Worm (Caenorhabditis elegans): ENCODE data around the gene ife-5.
"Not testable (repeated sequence)": the region's sequence is repeated elsewhere in the genome, so short reads cannot be mapped to it uniquely, and the experiment has no call there.

The ife-5 gene

DNA sequence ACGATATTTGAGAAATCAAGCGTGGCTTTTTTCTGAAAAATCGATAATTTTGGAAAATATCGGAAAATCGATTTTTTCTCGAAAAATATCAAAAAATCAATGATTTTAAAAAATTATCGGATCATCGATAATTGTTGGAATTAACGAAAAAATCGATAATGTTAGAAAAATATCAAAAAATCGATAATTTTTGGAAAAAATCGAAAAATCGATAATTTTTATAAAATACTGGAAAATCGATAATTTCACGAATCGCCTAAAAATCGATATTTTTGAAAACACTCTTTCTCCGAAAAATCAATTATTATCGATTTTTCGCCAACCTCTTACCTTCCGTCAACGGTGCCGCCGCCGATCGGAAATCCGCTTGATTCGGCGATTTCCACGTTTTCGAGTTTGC is 20.8 kb downstream of the ife-5 start:
- TF ChIP-seq ama-1 (optimal IDR thresholded peaks at IDR 0.05) (no peak), tbx-11 (GFP tag; IDR thresholded peaks at IDR 0.05) (no peak), ceh-36 (tag; optimal IDR thresholded peaks at IDR 0.05) (no peak), tbx-37 (GFP tag; conservative IDR thresholded peaks at IDR 0.05) (no peak), ets-7 (tag; optimal IDR thresholded peaks at IDR 0.05) (no peak), pes-1 (GFP tag; IDR thresholded peaks at IDR 0.05) (no peak), F13C5.2 (tag; optimal IDR thresholded peaks at IDR 0.05) (no peak), flt-1 (GFP tag; IDR thresholded peaks at IDR 0.05) (no peak), aly-1 (tag; optimal IDR thresholded peaks at IDR 0.05) (no peak), hmbx-1 (tag; optimal IDR thresholded peaks at IDR 0.05) (no peak), sea-1 (GFP tag; conservative IDR thresholded peaks at IDR 0.05) (no peak), hmg-4 (GFP tag; optimal IDR thresholded peaks at IDR 0.05) (no peak), ceh-13 (GFP tag; optimal IDR thresholded peaks at IDR 0.05) (no peak), hnd-1 (tag; optimal IDR thresholded peaks at IDR 0.05) (no peak)

DNA sequence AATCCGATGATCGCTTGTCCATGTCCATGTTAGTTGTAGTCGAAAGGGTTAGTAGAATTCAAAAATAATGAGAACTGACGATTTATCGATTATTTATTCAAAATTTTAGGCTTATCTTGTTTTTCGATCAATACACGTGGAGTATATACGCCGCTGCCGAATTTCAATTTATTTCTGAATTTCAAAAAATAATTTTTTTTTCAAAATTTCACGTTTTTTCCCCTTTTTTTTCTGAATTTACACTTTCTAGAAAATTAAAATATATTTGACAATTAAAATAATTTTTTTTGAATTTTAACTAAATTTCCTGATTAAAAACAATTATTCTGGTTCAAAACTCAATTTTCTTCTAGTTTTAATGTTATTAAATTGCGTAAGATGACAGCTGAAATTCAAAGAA is 21.9 kb downstream of the ife-5 start, which contains the start of gene C50E10.1:
C50E10.1 (minus strand) TSS at position 101 of the 400 bp plus-strand sequence.
- no peak for TF ChIP-seq pes-1 (GFP tag; IDR thresholded peaks at IDR 0.05)
- no peak for TF ChIP-seq B0310.2 (tag; optimal IDR thresholded peaks at IDR 0.05)
- TF ChIP-seq tbx-37 (GFP tag; conservative IDR thresholded peaks at IDR 0.05): no peak
- no peak for TF ChIP-seq ets-7 (tag; optimal IDR thresholded peaks at IDR 0.05)
- no peak for TF ChIP-seq sea-1 (GFP tag; conservative IDR thresholded peaks at IDR 0.05)
- TF ChIP-seq ama-1 (optimal IDR thresholded peaks at IDR 0.05): no peak
- no peak for TF ChIP-seq hmbx-1 (tag; optimal IDR thresholded peaks at IDR 0.05)
- no peak for TF ChIP-seq hmg-4 (GFP tag; optimal IDR thresholded peaks at IDR 0.05)
- no peak for TF ChIP-seq aly-1 (tag; optimal IDR thresholded peaks at IDR 0.05)
- TF ChIP-seq flt-1 (GFP tag; IDR thresholded peaks at IDR 0.05): no peak
- TF ChIP-seq tra-4 (tag; optimal IDR thresholded peaks at IDR 0.05): no peak
- TF ChIP-seq ceh-36 (tag; optimal IDR thresholded peaks at IDR 0.05): no peak
- no peak for TF ChIP-seq ceh-13 (GFP tag; optimal IDR thresholded peaks at IDR 0.05)
- TF ChIP-seq tbx-11 (GFP tag; IDR thresholded peaks at IDR 0.05): no peak
- TF ChIP-seq scrt-1 (GFP tag; IDR thresholded peaks at IDR 0.05): no peak
- TF ChIP-seq F13C5.2 (tag; optimal IDR thresholded peaks at IDR 0.05): no peak
- TF ChIP-seq hnd-1 (tag; optimal IDR thresholded peaks at IDR 0.05): no peak

ce11 chrII:12303142-12303541 is 22.7 kb downstream of the ife-5 start, which contains the start of gene sre-50:
Gene sre-50, plus strand, starts transcription at chrII:12303525.
- TF ChIP-seq flt-1 (GFP tag; IDR thresholded peaks at IDR 0.05) (no peak), tra-4 (tag; optimal IDR thresholded peaks at IDR 0.05) (no peak), F13C5.2 (tag; optimal IDR thresholded peaks at IDR 0.05) (no peak), tbx-11 (GFP tag; IDR thresholded peaks at IDR 0.05) (no peak), scrt-1 (GFP tag; IDR thresholded peaks at IDR 0.05) (no peak), pes-1 (GFP tag; IDR thresholded peaks at IDR 0.05) (no peak), ets-7 (tag; optimal IDR thresholded peaks at IDR 0.05) (no peak), B0310.2 (tag; optimal IDR thresholded peaks at IDR 0.05) (no peak)

DNA sequence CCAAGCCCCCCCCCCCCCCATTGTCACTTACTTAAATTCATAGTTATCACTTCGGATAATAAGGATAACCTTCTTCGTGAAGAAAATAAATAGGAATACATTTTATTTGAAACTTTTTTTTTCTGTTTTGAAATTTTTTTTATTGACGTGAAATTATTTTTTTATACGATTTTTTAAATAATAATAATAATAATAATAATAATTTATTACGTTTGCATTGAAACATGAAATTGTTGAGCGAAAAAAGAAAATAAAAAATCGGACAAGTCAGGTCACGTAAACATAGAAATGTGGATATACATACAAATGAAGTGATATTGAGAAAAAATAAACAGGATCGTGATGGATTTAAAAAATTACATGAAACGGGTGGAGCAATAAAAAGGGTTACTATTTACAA is 29.2 kb downstream of the ife-5 start, which contains the start of gene C50E10.2:
C50E10.2 (minus strand) TSS at position 101 of the 400 bp plus-strand sequence.
- TF ChIP-seq scrt-1 (GFP tag; IDR thresholded peaks at IDR 0.05) (no peak), flt-1 (GFP tag; IDR thresholded peaks at IDR 0.05) (no peak), tra-4 (tag; optimal IDR thresholded peaks at IDR 0.05) (no peak), tbx-37 (GFP tag; conservative IDR thresholded peaks at IDR 0.05) (no peak), ama-1 (optimal IDR thresholded peaks at IDR 0.05) (no peak), hmg-4 (GFP tag; optimal IDR thresholded peaks at IDR 0.05) (no peak), sea-1 (GFP tag; conservative IDR thresholded peaks at IDR 0.05) (no peak), ceh-36 (tag; optimal IDR thresholded peaks at IDR 0.05) (no peak), tbx-11 (GFP tag; IDR thresholded peaks at IDR 0.05) (no peak)

- TF ChIP-seq scrt-1 (GFP tag; IDR thresholded peaks at IDR 0.05) (no peak), tbx-11 (GFP tag; IDR thresholded peaks at IDR 0.05) (no peak)
These were observed 31.1 kb downstream of the ife-5 start, which contains the start of gene sre-51 for ce11 chrII:12311560-12311959. Gene sre-51, plus strand, starts transcription at chrII:12311860.

DNA sequence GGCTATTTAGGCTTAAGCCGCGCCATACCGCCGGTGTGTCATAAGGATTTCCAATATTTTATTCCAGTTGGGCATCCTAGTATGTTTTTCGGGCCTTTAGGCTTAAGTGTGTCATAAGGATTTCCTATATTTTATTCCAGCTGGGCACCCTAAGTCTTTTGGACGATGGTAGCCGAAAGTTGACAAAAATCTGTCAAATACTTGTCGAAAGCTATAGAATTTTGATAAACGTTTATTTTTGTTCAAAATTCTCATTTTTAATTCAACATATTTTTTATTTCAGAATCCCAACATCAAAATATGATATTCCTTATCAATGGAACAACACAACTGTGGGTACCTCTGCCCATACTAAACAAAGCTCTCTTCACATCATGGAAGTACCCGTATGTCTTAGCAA is 38.1 kb downstream of the ife-5 start, which contains the start of gene sre-49:
sre-49 (plus strand) TSS at position 301 of the 400 bp plus-strand sequence.
- TF ChIP-seq hmg-4 (GFP tag; optimal IDR thresholded peaks at IDR 0.05); ceh-13 (GFP tag; optimal IDR thresholded peaks at IDR 0.05); pes-1 (GFP tag; IDR thresholded peaks at IDR 0.05): not testable (repeated sequence)

ce11 chrII:12323305-12323704 is 42.8 kb downstream of the ife-5 start, which contains the start of gene sre-53:
Gene sre-53, minus strand, starts transcription at chrII:12323405.
- TF ChIP-seq tbx-37 (GFP tag; conservative IDR thresholded peaks at IDR 0.05) (no peak), pes-1 (GFP tag; IDR thresholded peaks at IDR 0.05) (no peak), ama-1 (optimal IDR thresholded peaks at IDR 0.05) (no peak)

DNA sequence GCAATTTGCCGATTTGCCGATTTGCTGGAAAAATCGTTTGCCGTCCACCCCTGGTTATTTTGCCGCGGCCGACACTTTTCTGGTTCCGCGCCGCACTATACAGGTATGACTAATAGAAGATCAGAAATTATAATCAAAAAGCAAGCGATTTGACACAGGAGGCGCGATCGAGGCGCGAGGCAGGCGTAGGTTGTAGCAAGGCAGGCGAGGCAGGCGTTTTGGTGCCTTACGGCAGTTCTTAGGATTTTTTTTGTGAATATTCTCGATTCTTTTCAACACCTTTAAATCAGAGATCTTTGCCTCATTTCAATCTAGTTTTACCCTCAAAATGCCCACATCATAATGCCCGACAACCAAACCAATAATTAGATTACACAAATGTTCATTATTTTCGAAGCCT is 43.7 kb downstream of the ife-5 start, which contains the start of gene sre-56:
sre-56 (plus strand) TSS at position 301 of the 400 bp plus-strand sequence.
- TF ChIP-seq hmg-4 (GFP tag; optimal IDR thresholded peaks at IDR 0.05) (no peak), scrt-1 (GFP tag; IDR thresholded peaks at IDR 0.05) (no peak), tbx-37 (GFP tag; conservative IDR thresholded peaks at IDR 0.05) (no peak), ceh-36 (tag; optimal IDR thresholded peaks at IDR 0.05) (no peak), tra-4 (tag; optimal IDR thresholded peaks at IDR 0.05) (no peak), B0310.2 (tag; optimal IDR thresholded peaks at IDR 0.05) (no peak), sea-1 (GFP tag; conservative IDR thresholded peaks at IDR 0.05) (no peak), tbx-11 (GFP tag; IDR thresholded peaks at IDR 0.05) (no peak), hmbx-1 (tag; optimal IDR thresholded peaks at IDR 0.05) (no peak), flt-1 (GFP tag; IDR thresholded peaks at IDR 0.05) (no peak), pes-1 (GFP tag; IDR thresholded peaks at IDR 0.05) (no peak), aly-1 (tag; optimal IDR thresholded peaks at IDR 0.05) (no peak), ceh-13 (GFP tag; optimal IDR thresholded peaks at IDR 0.05) (no peak), ama-1 (optimal IDR thresholded peaks at IDR 0.05) (no peak), F13C5.2 (tag; optimal IDR thresholded peaks at IDR 0.05) (no peak)

Measured in whole organism, early embryonic.